Fruit fly (Drosophila melanogaster) whole organism, embryonic: ENCODE data around the gene sol.

Experiments used
- Atf3 ChIP-seq: fragments of 200-800 bp; sonication (Bioruptor generic); optimal IDR thresholded peaks from 3 replicates; lab custom pipeline; 2016; ENCODE audit warnings: missing biosample characterization, missing genetic modification characterization
- CG10267 ChIP-seq: fragments of 200-800 bp; sonication (Bioruptor generic); optimal IDR thresholded peaks from 2 replicates; lab custom pipeline; 2018; ENCODE audit warnings: missing biosample characterization, mild to moderate bottlenecking, missing genetic modification characterization, moderate library complexity
- CG10565 ChIP-seq: fragments of 200-800 bp; sonication (Bioruptor generic); optimal IDR thresholded peaks from 3 replicates; lab custom pipeline; 2016; ENCODE audit warnings: missing biosample characterization, mild to moderate bottlenecking, missing genetic modification characterization
- CG11247 ChIP-seq: fragments of 200-800 bp; sonication (Bioruptor generic); IDR thresholded peaks from 2 replicates; pipeline ENCODE4 v1.3.6; 2022; ENCODE audit warnings: missing biosample characterization, missing genetic modification characterization
- CG11398 ChIP-seq: fragments of 200-800 bp; sonication (Bioruptor generic); optimal IDR thresholded peaks from 2 replicates; lab custom pipeline; 2016; ENCODE audit warnings: missing biosample characterization, missing genetic modification characterization
- CG11560 ChIP-seq: fragments of 200-800 bp; sonication (Bioruptor generic); IDR thresholded peaks from 3 replicates; pipeline ENCODE4 v1.3.6; 2022; ENCODE audit warnings: missing biosample characterization, missing genetic modification characterization
- CG12071 ChIP-seq: fragments of 200-800 bp; sonication (Bioruptor generic); optimal IDR thresholded peaks from 3 replicates; lab custom pipeline; 2018; ENCODE audit warnings: missing biosample characterization, mild to moderate bottlenecking, missing genetic modification characterization
- CG13624 ChIP-seq: fragments of 200-800 bp; sonication (Bioruptor generic); optimal IDR thresholded peaks from 2 replicates; lab custom pipeline; 2016; ENCODE audit warnings: missing biosample characterization, missing genetic modification characterization
- CG15514 ChIP-seq: fragments of 200-800 bp; sonication (Bioruptor generic); optimal IDR thresholded peaks from 3 replicates; lab custom pipeline; 2017; ENCODE audit warnings: missing biosample characterization, missing genetic modification characterization, mild to moderate bottlenecking, moderate library complexity, missing genetic modification reagents
- CG16813 ChIP-seq: fragments of 200-800 bp; sonication (Bioruptor generic); IDR thresholded peaks from 3 replicates; pipeline ENCODE4 v1.3.6; 2022; ENCODE audit warnings: missing biosample characterization, missing genetic modification characterization; ENCODE audit not compliant: partially characterized antibody
- CG17328 ChIP-seq: fragments of 200-800 bp; sonication (Bioruptor generic); IDR thresholded peaks from 2 replicates; pipeline ENCODE4 v1.3.6; 2022; ENCODE audit warnings: missing biosample characterization, missing genetic modification characterization
- CG17385 ChIP-seq: fragments of 200-800 bp; sonication (Bioruptor generic); optimal IDR thresholded peaks from 3 replicates; lab custom pipeline; 2018; ENCODE audit warnings: missing biosample characterization, mild to moderate bottlenecking, missing genetic modification characterization
- CG2875 ChIP-seq: fragments of 200-800 bp; sonication (Bioruptor generic); optimal IDR thresholded peaks from 2 replicates; lab custom pipeline; 2017; ENCODE audit warnings: missing biosample characterization, mild to moderate bottlenecking, missing genetic modification characterization, missing genetic modification reagents
- CG30403 ChIP-seq: fragments of 200-800 bp; sonication (Bioruptor generic); optimal IDR thresholded peaks from 3 replicates; lab custom pipeline; 2016; ENCODE audit warnings: missing biosample characterization, missing genetic modification characterization
- CG3407 ChIP-seq: fragments of 200-800 bp; sonication (Bioruptor generic); optimal IDR thresholded peaks from 2 replicates; lab custom pipeline; 2018; ENCODE audit warnings: missing biosample characterization, mild to moderate bottlenecking, missing genetic modification characterization
- CG6683 ChIP-seq: fragments of 200-800 bp; sonication (Bioruptor generic); optimal IDR thresholded peaks from 2 replicates; lab custom pipeline; 2017; ENCODE audit warnings: missing biosample characterization, mild to moderate bottlenecking, missing genetic modification characterization, missing genetic modification reagents
- CG7987 ChIP-seq: fragments of 200-800 bp; sonication (Bioruptor generic); optimal IDR thresholded peaks from 2 replicates; lab custom pipeline; 2018; ENCODE audit warnings: missing biosample characterization, mild to moderate bottlenecking, missing genetic modification characterization, moderate library complexity
- CG8089 ChIP-seq: fragments of 200-800 bp; sonication (Bioruptor generic); optimal IDR thresholded peaks from 3 replicates; lab custom pipeline; 2016; ENCODE audit warnings: missing biosample characterization, missing genetic modification characterization
- CG8944 ChIP-seq: fragments of 200-800 bp; sonication (Bioruptor generic); optimal IDR thresholded peaks from 3 replicates; lab custom pipeline; 2016; ENCODE audit warnings: missing biosample characterization, missing genetic modification characterization
- Camta ChIP-seq: fragments of 200-800 bp; sonication (Bioruptor generic); optimal IDR thresholded peaks from 2 replicates; lab custom pipeline; 2016; ENCODE audit warnings: missing biosample characterization, missing genetic modification characterization
- CoRest ChIP-seq: fragments of 200-800 bp; sonication (Bioruptor generic); optimal IDR thresholded peaks from 3 replicates; lab custom pipeline; 2018; ENCODE audit warnings: missing biosample characterization, mild to moderate bottlenecking, missing genetic modification characterization, moderate library complexity
- Dip3 ChIP-seq: fragments of 200-800 bp; sonication (Bioruptor generic); optimal IDR thresholded peaks from 3 replicates; lab custom pipeline; 2016; ENCODE audit warnings: missing biosample characterization, missing genetic modification characterization
- Doc2 ChIP-seq: fragments of 200-800 bp; sonication (Bioruptor generic); IDR thresholded peaks from 2 replicates; pipeline ENCODE4 v1.3.6; 2022; ENCODE audit warnings: missing biosample characterization, missing genetic modification characterization
- Kr ChIP-seq: fragments of 200-800 bp; sonication (Bioruptor generic); optimal IDR thresholded peaks from 2 replicates; lab custom pipeline; 2017; ENCODE audit warnings: missing biosample characterization, mild to moderate bottlenecking, missing genetic modification characterization
- Lpt ChIP-seq: fragments of >200 bp; optimal IDR thresholded peaks from 2 replicates; lab custom pipeline; 2018; ENCODE audit warnings: missing biosample characterization, missing genetic modification characterization
- Mad ChIP-seq: fragments of 200-800 bp; sonication (Bioruptor generic); optimal IDR thresholded peaks from 2 replicates; lab custom pipeline; 2016; ENCODE audit warnings: missing biosample characterization, missing genetic modification characterization
- Mes4 ChIP-seq: fragments of 200-800 bp; sonication (Bioruptor generic); optimal IDR thresholded peaks from 2 replicates; lab custom pipeline; 2016; ENCODE audit warnings: missing biosample characterization, missing genetic modification characterization
- NC2β ChIP-seq: fragments of 200-800 bp; sonication (Bioruptor generic); optimal IDR thresholded peaks from 2 replicates; lab custom pipeline; 2016; ENCODE audit warnings: missing biosample characterization, missing genetic modification characterization
- Pdp1 ChIP-seq, 2 experiments: fragments of 200-800 bp; sonication (Bioruptor generic); optimal IDR thresholded peaks; 3 replicates each; lab custom pipeline; 2016; ENCODE audit warnings: missing biosample characterization in 2 of 2, missing genetic modification characterization in 2 of 2, mild to moderate bottlenecking in 1 of 2, moderate library complexity in 1 of 2
- Ravus ChIP-seq: fragments of 200-800 bp; sonication (Bioruptor generic); IDR thresholded peaks from 2 replicates; pipeline ENCODE4 v1.3.6; 2022; ENCODE audit warnings: missing biosample characterization, missing genetic modification characterization
- Rfx ChIP-seq: fragments of 200-800 bp; sonication (Bioruptor generic); IDR thresholded peaks from 2 replicates; pipeline ENCODE4 v1.3.6; 2022; ENCODE audit warnings: missing biosample characterization, missing genetic modification characterization
- Usf ChIP-seq: fragments of 200-800 bp; sonication (Bioruptor generic); optimal IDR thresholded peaks from 2 replicates; lab custom pipeline; 2017; ENCODE audit warnings: missing genotype, missing biosample characterization, missing genetic modification characterization
- cato ChIP-seq: fragments of 200-800 bp; sonication (Bioruptor generic); optimal IDR thresholded peaks from 2 replicates; lab custom pipeline; 2016; ENCODE audit warnings: missing biosample characterization, missing genetic modification characterization, borderline replicate concordance
- chm ChIP-seq: fragments of 200-800 bp; sonication (Bioruptor generic); IDR thresholded peaks from 2 replicates; pipeline ENCODE4 v1.3.6; 2022; ENCODE audit warnings: missing biosample characterization, missing genetic modification characterization
- gcm2 ChIP-seq: fragments of 200-800 bp; sonication (Bioruptor generic); optimal IDR thresholded peaks from 2 replicates; lab custom pipeline; 2016; ENCODE audit warnings: missing biosample characterization, missing genetic modification characterization
- grn ChIP-seq: fragments of 200-800 bp; sonication (Bioruptor generic); optimal IDR thresholded peaks from 3 replicates; lab custom pipeline; 2017; ENCODE audit warnings: missing biosample characterization, missing genetic modification characterization
- gsb-n ChIP-seq: fragments of 200-800 bp; sonication (Bioruptor generic); optimal IDR thresholded peaks from 3 replicates; lab custom pipeline; 2018; ENCODE audit warnings: missing biosample characterization, mild to moderate bottlenecking, missing genetic modification characterization
- lilli ChIP-seq: fragments of 200-800 bp; sonication (Bioruptor generic); optimal IDR thresholded peaks from 3 replicates; lab custom pipeline; 2016; ENCODE audit warnings: missing biosample characterization, missing genetic modification characterization
- lov ChIP-seq, 2 experiments: fragments of 200-800 bp in 1 of 2; fragments of >200 bp in 1 of 2; sonication (Bioruptor generic) in 1 of 2; IDR thresholded peaks in 1 of 2; optimal IDR thresholded peaks in 1 of 2; 2 replicates in 1 of 2; 3 replicates in 1 of 2; pipeline versions ENCODE4 v1.3.6 to Lab custom; 2017 to 2022; ENCODE audit warnings: missing biosample characterization in 1 of 2, missing genetic modification characterization in 1 of 2
- mam ChIP-seq: fragments of 200-800 bp; sonication (Bioruptor generic); optimal IDR thresholded peaks from 3 replicates; lab custom pipeline; 2016; ENCODE audit warnings: missing biosample characterization, missing genetic modification characterization
- pnt ChIP-seq: fragments of 200-800 bp; sonication (Bioruptor generic); optimal IDR thresholded peaks from 3 replicates; lab custom pipeline; 2016; ENCODE audit warnings: missing biosample characterization, missing genetic modification characterization
- sd ChIP-seq: fragments of 200-800 bp; sonication (Bioruptor generic); optimal IDR thresholded peaks from 3 replicates; lab custom pipeline; 2018; ENCODE audit warnings: missing biosample characterization, mild to moderate bottlenecking, missing genetic modification characterization, moderate library complexity
- sisA ChIP-seq: fragments of 200-800 bp; sonication (Bioruptor generic); IDR thresholded peaks from 2 replicates; pipeline ENCODE4 v1.3.6; 2022; ENCODE audit warnings: missing biosample characterization, missing genetic modification characterization
- ssp ChIP-seq: fragments of 200-800 bp; sonication (Bioruptor generic); IDR thresholded peaks from 2 replicates; pipeline ENCODE4 v1.3.6; 2022; ENCODE audit warnings: missing biosample characterization, missing genetic modification characterization
- sug ChIP-seq: fragments of 200-800 bp; optimal IDR thresholded peaks from 2 replicates; lab custom pipeline; 2019; ENCODE audit warnings: missing biosample characterization, mild to moderate bottlenecking, missing genetic modification characterization, moderate library complexity
- toy ChIP-seq: fragments of 200-800 bp; sonication (Bioruptor generic); IDR thresholded peaks from 2 replicates; pipeline ENCODE4 v1.3.6; 2022; ENCODE audit warnings: missing biosample characterization, missing genetic modification characterization
- trh ChIP-seq: fragments of 200-800 bp; sonication (Bioruptor generic); optimal IDR thresholded peaks from 2 replicates; lab custom pipeline; 2016; ENCODE audit warnings: missing biosample characterization, missing genetic modification characterization
- tup ChIP-seq: fragments of 200-800 bp; sonication (Bioruptor generic); optimal IDR thresholded peaks from 2 replicates; lab custom pipeline; 2016; ENCODE audit warnings: missing biosample characterization, mild to moderate bottlenecking, missing genetic modification characterization, moderate library complexity
- zen ChIP-seq: fragments of 200-800 bp; sonication (Bioruptor generic); optimal IDR thresholded peaks from 3 replicates; lab custom pipeline; 2018; ENCODE audit warnings: missing biosample characterization, mild to moderate bottlenecking, missing genetic modification characterization, moderate library complexity

The sol gene

dm6 chrX:21319202-21319772 is 30.8 kb upstream of the sol start, which contains the start of the genes SLIRP1 and anox (continued):
- TF ChIP-seq CG8944 (GFP tag; lab: Kevin White, UChicago): peak; percentile 60
- TF ChIP-seq Usf (GFP tag; lab: Kevin White, UChicago): peak; percentile 81
- TF ChIP-seq Kr: no peak
- TF ChIP-seq CG11398 (GFP tag; lab: Kevin White, UChicago): peak; percentile 50
- TF ChIP-seq CG11560 (tag; lab: Robert Waterston, UW): 0 out of 3 replicates have a peak, but pooled peaks have one; percentile 48
- TF ChIP-seq CG30403 (GFP tag; lab: Kevin White, UChicago): peak; percentile 93
- TF ChIP-seq sisA (GFP tag; lab: Robert Waterston, UW): peak; percentile 74
- TF ChIP-seq Mad (GFP tag; lab: Kevin White, UChicago): peak; percentile 41
- peak; percentile 62 for TF ChIP-seq Mes4 (GFP tag; lab: Kevin White, UChicago)
- TF ChIP-seq chm (GFP tag; lab: Robert Waterston, UW): no peak
- peak; percentile 65 for TF ChIP-seq NC2β (GFP tag; lab: Kevin White, UChicago)
- peak; percentile 96 for TF ChIP-seq CoRest (tag; lab: Kevin White, UChicago)
- TF ChIP-seq CG15514 (GFP tag; lab: Kevin White, UChicago): peak; percentile 68
- TF ChIP-seq CG10267: peak; percentile 83
- TF ChIP-seq CG3407 (GFP tag; lab: Kevin White, UChicago): peak; percentile 73
- peak; percentile 68 for TF ChIP-seq ssp
- TF ChIP-seq Ravus: peak; percentile 27; the same call in 1 of the 2 replicates
- no peak for TF ChIP-seq CG16813 (GFP tag; lab: Robert Waterston, UW)
- peak; percentile 28 for TF ChIP-seq CG10565 (GFP tag; lab: Kevin White, UChicago)
- TF ChIP-seq Rfx (GFP tag; lab: Robert Waterston, UW): peak; percentile 81
- peak; percentile 81 for TF ChIP-seq trh (GFP tag; lab: Kevin White, UChicago)
- peak; percentile 11 for TF ChIP-seq gcm2 (GFP tag; lab: Kevin White, UChicago)
- peak; percentile 60 for TF ChIP-seq CG12071 (GFP tag; lab: Kevin White, UChicago)
- TF ChIP-seq zen: peak; percentile 80
- peak; percentile 88 for TF ChIP-seq Camta (GFP tag; lab: Kevin White, UChicago)
- peak; percentile 79 for TF ChIP-seq CG17385 (GFP tag; lab: Kevin White, UChicago)
- TF ChIP-seq lov (optimal IDR thresholded peaks at IDR 0.05; lab: Kevin White, UChicago): no peak
- TF ChIP-seq lov (GFP tag; IDR thresholded peaks at IDR 0.05; lab: Robert Waterston, UW): no peak
- TF ChIP-seq sug (tag; lab: Kevin White, UChicago): peak; percentile 83
- peak; percentile 60 for TF ChIP-seq pnt (GFP tag; lab: Kevin White, UChicago)
- peak; percentile 79 for TF ChIP-seq CG13624 (GFP tag; lab: Kevin White, UChicago)
- peak; percentile 63 for TF ChIP-seq CG2875
- no peak for TF ChIP-seq sd (tag; lab: Kevin White, UChicago)
- TF ChIP-seq toy (GFP tag; lab: Robert Waterston, UW): peak; percentile 46; the same call in 1 of the 2 replicates
- TF ChIP-seq Atf3 (GFP tag; lab: Kevin White, UChicago): peak; percentile 51
- peak; percentile 83 for TF ChIP-seq gsb-n (tag; lab: Kevin White, UChicago)
- peak; percentile 73 for TF ChIP-seq CG11247 (GFP tag; lab: Robert Waterston, UW)
- TF ChIP-seq tup (GFP tag; lab: Kevin White, UChicago): no peak
- peak; percentile 64 for TF ChIP-seq CG17328 (GFP tag; lab: Robert Waterston, UW)
- TF ChIP-seq Doc2 (GFP tag; lab: Robert Waterston, UW): no peak
- no peak for TF ChIP-seq Lpt
- peak; percentile 65 for TF ChIP-seq Dip3 (GFP tag; lab: Kevin White, UChicago)
- TF ChIP-seq CG8089 (GFP tag; lab: Kevin White, UChicago): peak; percentile 61
- TF ChIP-seq lilli (GFP tag; lab: Kevin White, UChicago): peak; percentile 90
- peak; percentile 82 to 97 for TF ChIP-seq Pdp1 (GFP tag; optimal IDR thresholded peaks at IDR 0.05; lab: Kevin White, UChicago)
- TF ChIP-seq grn: peak; percentile 39
- TF ChIP-seq cato (GFP tag; lab: Kevin White, UChicago): peak; percentile 80
- TF ChIP-seq CG7987 (GFP tag; lab: Kevin White, UChicago): peak; percentile 66
- TF ChIP-seq CG6683 (GFP tag; lab: Kevin White, UChicago): peak; percentile 72
- peak; percentile 80 for TF ChIP-seq mam (GFP tag; lab: Kevin White, UChicago)
